Fruit fly (Drosophila melanogaster): ENCODE data around the gene kuk.

Gene kuk

dm6 chr3R:17052465-17053149, 27.4 kb upstream of the kuk start (continued):
- TF ChIP-seq CG1621 (tag; optimal IDR thresholded peaks at IDR 0.05), result peak; percentile 77
- peak; percentile 7 for TF ChIP-seq fkh (GFP tag; optimal IDR thresholded peaks at IDR 0.05)
- TF ChIP-seq spab (GFP tag; optimal IDR thresholded peaks at IDR 0.05), result peak; percentile 78
- peak; percentile 71 for TF ChIP-seq CG16779 (tag; optimal IDR thresholded peaks at IDR 0.05)
- TF ChIP-seq Sox15 (GFP tag; optimal IDR thresholded peaks at IDR 0.05), result peak; percentile 46
- TF ChIP-seq CG11902 (GFP tag; optimal IDR thresholded peaks at IDR 0.05), result peak; percentile 16
- TF ChIP-seq vri (GFP tag; optimal IDR thresholded peaks at IDR 0.05), result peak; percentile 70
- no peak for TF ChIP-seq fd85E (GFP tag; optimal IDR thresholded peaks at IDR 0.05)
- TF ChIP-seq CG8632 (GFP tag; optimal IDR thresholded peaks at IDR 0.05), result peak; percentile 71
- TF ChIP-seq cyc (GFP tag; optimal IDR thresholded peaks at IDR 0.05), result peak; percentile 62
- TF ChIP-seq Gug (GFP tag; IDR thresholded peaks at IDR 0.05), result peak; percentile 35; the same call in 1 of the 2 replicates
- TF ChIP-seq Blimp-1 (GFP tag; optimal IDR thresholded peaks at IDR 0.05), result peak; percentile 43
- TF ChIP-seq dsx (GFP tag; optimal IDR thresholded peaks at IDR 0.05; ENCODE audit: poor library complexity, severe bottlenecking), result peak; percentile 88
- peak; percentile 88 to 89 for TF ChIP-seq ss (GFP tag; optimal IDR thresholded peaks at IDR 0.05)
- TF ChIP-seq Sox14 (GFP tag; optimal IDR thresholded peaks at IDR 0.05), result peak; percentile 63
- TF ChIP-seq Hr38 (GFP tag; optimal IDR thresholded peaks at IDR 0.05), result no peak
- TF ChIP-seq CG8119 (GFP tag; IDR thresholded peaks at IDR 0.05), result peak; percentile 64
- TF ChIP-seq CG7368 (GFP tag; optimal IDR thresholded peaks at IDR 0.05), result peak; percentile 50
- peak; percentile 49 for TF ChIP-seq Hr39 (GFP tag; optimal IDR thresholded peaks at IDR 0.05)
- peak; percentile 17 for TF ChIP-seq Ets21C (GFP tag; optimal IDR thresholded peaks at IDR 0.05)
- TF ChIP-seq Eip75B (GFP tag; optimal IDR thresholded peaks at IDR 0.05), result peak; percentile 79
- TF ChIP-seq esn (GFP tag; optimal IDR thresholded peaks at IDR 0.05), result peak; percentile 78
- TF ChIP-seq lz (GFP tag; optimal IDR thresholded peaks at IDR 0.05), result peak; percentile 61
- TF ChIP-seq CG3919 (GFP tag; optimal IDR thresholded peaks at IDR 0.05), result peak; percentile 79
- TF ChIP-seq CG6808 (GFP tag; optimal IDR thresholded peaks at IDR 0.05), result peak; percentile 89

- TF ChIP-seq fd85E (GFP tag; optimal IDR thresholded peaks at IDR 0.05) (no peak), lz (GFP tag; optimal IDR thresholded peaks at IDR 0.05) (peak; percentile 57), eg (GFP tag; IDR thresholded peaks at IDR 0.05) (peak; percentile 48; the same call in 1 of the 3 replicates), CG16779 (tag; optimal IDR thresholded peaks at IDR 0.05) (peak; percentile 52), OdsH (GFP tag; optimal IDR thresholded peaks at IDR 0.05) (peak; percentile 29), CG34406 (GFP tag; optimal IDR thresholded peaks at IDR 0.05) (peak; percentile 31), Eip75B (GFP tag; optimal IDR thresholded peaks at IDR 0.05) (peak; percentile 16), topi (GFP tag; optimal IDR thresholded peaks at IDR 0.05) (peak; percentile 67), Met (GFP tag; optimal IDR thresholded peaks at IDR 0.05) (peak; percentile 63), svp (GFP tag) (peak; percentile 82), CG6854 (GFP tag; optimal IDR thresholded peaks at IDR 0.05) (peak; percentile 22), pdm3 (GFP tag; optimal IDR thresholded peaks at IDR 0.05) (peak; percentile 13), Sox15 (GFP tag; optimal IDR thresholded peaks at IDR 0.05) (no peak), Smox (GFP tag; optimal IDR thresholded peaks at IDR 0.05) (peak; percentile 62), dac (GFP tag; optimal IDR thresholded peaks at IDR 0.05) (no peak), CG6808 (GFP tag; optimal IDR thresholded peaks at IDR 0.05) (no peak), Sox102F (GFP tag; optimal IDR thresholded peaks at IDR 0.05) (peak; percentile 54), cyc (GFP tag; optimal IDR thresholded peaks at IDR 0.05) (peak; percentile 16), CG11762 (GFP tag; optimal IDR thresholded peaks at IDR 0.05; ENCODE audit: insufficient read depth) (no peak), Hr4 (GFP tag; optimal IDR thresholded peaks at IDR 0.05) (no peak), CG31627 (GFP tag; optimal IDR thresholded peaks at IDR 0.05) (peak; percentile 19), CG4318 (GFP tag; optimal IDR thresholded peaks at IDR 0.05) (no peak), CG1621 (tag; optimal IDR thresholded peaks at IDR 0.05) (no peak), Ets96B (tag; optimal IDR thresholded peaks at IDR 0.05) (no peak), CG11902 (GFP tag; optimal IDR thresholded peaks at IDR 0.05) (no peak), fd59A (GFP tag; optimal IDR thresholded peaks at IDR 0.05) (no peak), CG9139 (GFP tag; optimal IDR thresholded peaks at IDR 0.05) (peak; percentile 50), Sox14 (GFP tag; optimal IDR thresholded peaks at IDR 0.05) (peak; percentile 26), salr (GFP tag; optimal IDR thresholded peaks at IDR 0.05) (no peak), CG8119 (GFP tag; IDR thresholded peaks at IDR 0.05) (no peak), CG6276 (GFP tag; optimal IDR thresholded peaks at IDR 0.05) (no peak), vri (GFP tag; optimal IDR thresholded peaks at IDR 0.05) (peak; percentile 35), Hr39 (GFP tag; optimal IDR thresholded peaks at IDR 0.05) (peak; percentile 28), spab (GFP tag; optimal IDR thresholded peaks at IDR 0.05) (no peak)
Measured at dm6 chr3R:17053415-17054177, 26.4 kb upstream of the kuk start, which contains the start of gene Dad. TSS of gene Dad (plus strand) at chr3R:17054007.

All from whole organism, prepupa.